Worm (Caenorhabditis elegans) whole organism, early embryonic: ENCODE data around the gene sri-48.

Source experiments
- B0310.2 ChIP-seq: sonication (generic microtip); optimal IDR thresholded peaks from 2 replicates; lab custom pipeline; 2016; ENCODE audit warnings: mild to moderate bottlenecking, missing genetic modification characterization, missing compliant biosample characterization
- F13C5.2 ChIP-seq: sonication (generic microtip); optimal IDR thresholded peaks from 2 replicates; lab custom pipeline; 2017; ENCODE audit warnings: mild to moderate bottlenecking, missing genetic modification characterization, inconsistent platforms, missing compliant biosample characterization
- ama-1 ChIP-seq: fragments of 150-350 bp; optimal IDR thresholded peaks from 2 replicates; lab custom pipeline; 2014
- ceh-13 ChIP-seq: fragments of 200-800 bp; sonication (Bioruptor generic); optimal IDR thresholded peaks from 2 replicates; lab custom pipeline; 2018; ENCODE audit warnings: mild to moderate bottlenecking, missing genetic modification characterization, missing compliant biosample characterization
- ceh-36 ChIP-seq: sonication (generic microtip); optimal IDR thresholded peaks from 2 replicates; lab custom pipeline; 2016; ENCODE audit warnings: missing genetic modification characterization, inconsistent platforms, missing compliant biosample characterization
- flt-1 ChIP-seq: fragments of 200-800 bp; sonication (Bioruptor generic); IDR thresholded peaks from 2 replicates; pipeline ENCODE4 v1.3.6; 2022; ENCODE audit warnings: missing genetic modification characterization, missing compliant biosample characterization
- hmbx-1 ChIP-seq: sonication (generic microtip); optimal IDR thresholded peaks from 2 replicates; lab custom pipeline; 2016; ENCODE audit warnings: mild to moderate bottlenecking, missing genetic modification characterization, missing compliant biosample characterization
- pes-1 ChIP-seq: fragments of 200-800 bp; sonication (Bioruptor generic); IDR thresholded peaks from 2 replicates; pipeline ENCODE4 v1.3.6; 2022; ENCODE audit warnings: missing genetic modification reagents, missing genetic modification characterization, missing compliant biosample characterization
- sea-1 ChIP-seq: fragments of 200-800 bp; sonication (Bioruptor generic); conservative IDR thresholded peaks from 2 replicates; pipeline ENCODE4 v1.3.6; 2022; ENCODE audit warnings: missing genetic modification characterization, missing compliant biosample characterization

DNA sequence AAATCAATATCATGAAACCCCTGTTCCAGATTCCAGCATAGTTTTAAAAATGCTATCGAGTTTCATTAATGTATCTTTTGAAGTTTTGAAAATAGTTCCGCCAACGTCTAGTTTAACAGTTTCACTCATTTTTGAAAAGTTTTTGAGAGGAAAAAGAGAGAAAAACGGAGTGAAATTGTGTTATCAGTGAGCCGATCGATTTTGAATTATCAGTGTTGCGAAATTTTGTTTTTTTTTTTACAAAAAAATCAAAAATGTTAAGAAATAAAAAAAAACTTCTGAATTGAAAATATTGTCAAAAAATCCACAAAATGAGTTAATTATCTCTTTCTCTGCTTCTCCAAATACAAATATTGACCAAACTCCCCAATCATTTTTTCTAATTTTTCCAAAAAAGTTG, 21.5 kb upstream of the sri-48 start, which contains the start of gene ZC239.13:
- TF ChIP-seq ama-1 (lab: Kevin White, UChicago) (no peak), sea-1 (GFP tag; lab: Robert Waterston, UW) (no peak), flt-1 (GFP tag; lab: Robert Waterston, UW) (no peak), hmbx-1 (no peak), B0310.2 (no peak), ceh-13 (GFP tag; lab: Kevin White, UChicago) (no peak), F13C5.2 (no peak), ceh-36 (tag; lab: Kevin White, UChicago) (no peak), pes-1 (no peak)
